Worm (Caenorhabditis elegans): ENCODE data around the gene srj-15.

DNA sequence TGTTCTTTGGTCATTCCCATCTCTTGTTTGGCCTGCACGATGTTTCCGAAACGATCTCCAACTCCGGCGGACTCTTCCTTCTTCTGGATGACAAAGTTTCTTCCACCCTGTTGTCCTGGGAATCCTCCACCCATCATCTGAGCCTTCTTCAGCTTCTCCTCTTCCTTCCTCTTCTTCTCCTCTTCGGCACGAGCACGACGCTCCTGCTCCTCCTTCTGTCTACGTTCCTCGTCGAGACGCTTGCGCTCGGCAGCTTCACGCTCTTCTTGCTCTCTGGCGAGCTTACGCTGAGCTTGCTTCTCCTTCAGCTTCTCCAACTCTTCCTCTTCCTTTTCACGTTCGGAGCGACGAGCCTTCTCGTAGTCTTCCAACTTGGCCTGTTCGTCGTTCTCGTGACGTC is 26.7 kb upstream of the srj-15 start:
- TF ChIP-seq ama-1 (optimal IDR thresholded peaks at IDR 0.05) (no peak), rnt-1 (tag; optimal IDR thresholded peaks at IDR 0.05) (no peak), zag-1 (tag; optimal IDR thresholded peaks at IDR 0.05) (no peak), egl-27 (tag; optimal IDR thresholded peaks at IDR 0.05) (no peak)

All from whole organism, L1 larva.